Fruit fly (Drosophila melanogaster): ENCODE data around the gene CG9692.

CG9692 gene

dm6 chr3L:16749726-16750125 is 45.0 kb downstream of the CG9692 start (continued):
- TF ChIP-seq CG34224 (GFP tag; IDR thresholded peaks at IDR 0.05; ENCODE audit: partially characterized antibody) (no peak), hb (GFP tag; IDR thresholded peaks at IDR 0.05; ENCODE audit: partially characterized antibody) (no peak), kah (GFP tag; optimal IDR thresholded peaks at IDR 0.05) (no peak), kni (GFP tag; optimal IDR thresholded peaks at IDR 0.05) (no peak), CG1024 (GFP tag; IDR thresholded peaks at IDR 0.05) (no peak), CG3995 (GFP tag; optimal IDR thresholded peaks at IDR 0.05) (no peak), CG15011 (GFP tag; optimal IDR thresholded peaks at IDR 0.05) (no peak), HHEX (GFP tag; optimal IDR thresholded peaks at IDR 0.05) (no peak), sisA (GFP tag; IDR thresholded peaks at IDR 0.05) (no peak), Mes4 (GFP tag; optimal IDR thresholded peaks at IDR 0.05) (no peak), salm (tag; optimal IDR thresholded peaks at IDR 0.05) (no peak), CG7556 (GFP tag; optimal IDR thresholded peaks at IDR 0.05) (peak; percentile 21), Hey (tag; optimal IDR thresholded peaks at IDR 0.05) (no peak), Oli (tag; optimal IDR thresholded peaks at IDR 0.05) (peak; percentile 7), dmrt11E (tag; optimal IDR thresholded peaks at IDR 0.05) (peak; percentile 66), CG4404 (GFP tag; IDR thresholded peaks at IDR 0.05) (no peak), pita (GFP tag; optimal IDR thresholded peaks at IDR 0.05) (no peak), trem (tag; optimal IDR thresholded peaks at IDR 0.05) (peak; percentile 31), usp (GFP tag; optimal IDR thresholded peaks at IDR 0.05) (no peak), CG11695 (GFP tag; IDR thresholded peaks at IDR 0.05) (peak; percentile 35; the same call in 1 of the 3 replicates), Rx (GFP tag; IDR thresholded peaks at IDR 0.05) (no peak), CG2889 (GFP tag; IDR thresholded peaks at IDR 0.05) (no peak), CG34376 (GFP tag; optimal IDR thresholded peaks at IDR 0.05) (no peak), nmo (GFP tag; optimal IDR thresholded peaks at IDR 0.05) (peak; percentile 66), CG12744 (GFP tag; optimal IDR thresholded peaks at IDR 0.05) (no peak), dm (GFP tag; optimal IDR thresholded peaks at IDR 0.05) (no peak), CG31365 (tag; optimal IDR thresholded peaks at IDR 0.05) (no peak), CG2199 (GFP tag; IDR thresholded peaks at IDR 0.05) (no peak), lilli (GFP tag; optimal IDR thresholded peaks at IDR 0.05) (no peak), dmrt99B (tag; optimal IDR thresholded peaks at IDR 0.05) (peak; percentile 60), Dp (GFP tag; optimal IDR thresholded peaks at IDR 0.05) (no peak), ase (GFP tag; IDR thresholded peaks at IDR 0.05) (no peak), caup (GFP tag; optimal IDR thresholded peaks at IDR 0.05; ENCODE audit: severe bottlenecking) (no peak), CG15601 (tag; optimal IDR thresholded peaks at IDR 0.05) (peak; percentile 33), CG14860 (GFP tag; IDR thresholded peaks at IDR 0.05; ENCODE audit: partially characterized antibody) (no peak), luna (GFP tag; optimal IDR thresholded peaks at IDR 0.05) (no peak), Hand (GFP tag; optimal IDR thresholded peaks at IDR 0.05) (no peak), Sox102F (GFP tag; optimal IDR thresholded peaks at IDR 0.05) (peak; percentile 2), CG15514 (GFP tag; optimal IDR thresholded peaks at IDR 0.05) (no peak), D19A (tag; optimal IDR thresholded peaks at IDR 0.05) (peak; percentile 59), CG10267 (tag; optimal IDR thresholded peaks at IDR 0.05) (peak; percentile 61), NC2α (GFP tag; optimal IDR thresholded peaks at IDR 0.05) (no peak), Fer2 (tag; optimal IDR thresholded peaks at IDR 0.05) (no peak), ATbp (GFP tag; optimal IDR thresholded peaks at IDR 0.05) (peak; percentile 18), sqz (GFP tag; optimal IDR thresholded peaks at IDR 0.05) (no peak), CG13624 (GFP tag; optimal IDR thresholded peaks at IDR 0.05) (no peak), Sox100B (GFP tag; optimal IDR thresholded peaks at IDR 0.05) (peak; percentile 24), CG15479 (GFP tag; optimal IDR thresholded peaks at IDR 0.05) (no peak), Asciz (GFP tag; optimal IDR thresholded peaks at IDR 0.05) (no peak), Ravus (GFP tag; IDR thresholded peaks at IDR 0.05) (no peak), Rfx (GFP tag; IDR thresholded peaks at IDR 0.05) (no peak)

Measured in whole organism, embryonic.